Fruit fly (Drosophila melanogaster) whole organism, embryonic: ENCODE data around the gene lilli.

Experiments used
- Aef1 ChIP-seq: fragments of 200-800 bp; sonication (Bioruptor generic); IDR thresholded peaks from 3 replicates; pipeline ENCODE4 v1.3.6; 2022; ENCODE audit warnings: missing biosample characterization, missing genetic modification characterization
- Bdp1 ChIP-seq: fragments of 200-800 bp; sonication (Bioruptor generic); optimal IDR thresholded peaks from 3 replicates; lab custom pipeline; 2016; ENCODE audit warnings: missing biosample characterization, missing genetic modification characterization
- CG11504 ChIP-seq: fragments of 200-800 bp; sonication (Bioruptor generic); optimal IDR thresholded peaks from 3 replicates; lab custom pipeline; 2019; ENCODE audit warnings: missing biosample characterization, mild to moderate bottlenecking, missing genetic modification characterization, moderate library complexity
- CG12942 ChIP-seq: fragments of 200-800 bp; sonication (Bioruptor generic); optimal IDR thresholded peaks from 3 replicates; lab custom pipeline; 2016; ENCODE audit warnings: missing biosample characterization, missing genetic modification characterization
- CG15011 ChIP-seq: fragments of 200-800 bp; sonication (Bioruptor generic); optimal IDR thresholded peaks from 3 replicates; lab custom pipeline; 2018; ENCODE audit warnings: missing biosample characterization, mild to moderate bottlenecking, missing genetic modification characterization
- CG15601 ChIP-seq: fragments of 200-800 bp; sonication (Bioruptor generic); optimal IDR thresholded peaks from 3 replicates; lab custom pipeline; 2019; ENCODE audit warnings: missing biosample characterization, mild to moderate bottlenecking, missing genetic modification characterization, moderate library complexity
- CG1602 ChIP-seq: fragments of 200-800 bp; sonication (Bioruptor generic); optimal IDR thresholded peaks from 3 replicates; lab custom pipeline; 2016; ENCODE audit warnings: missing biosample characterization, missing genetic modification characterization
- CG17568 ChIP-seq: fragments of 200-800 bp; sonication (Bioruptor generic); optimal IDR thresholded peaks from 2 replicates; lab custom pipeline; 2018; ENCODE audit warnings: missing biosample characterization, mild to moderate bottlenecking, missing genetic modification characterization, moderate library complexity
- CG30403 ChIP-seq: fragments of 200-800 bp; sonication (Bioruptor generic); optimal IDR thresholded peaks from 3 replicates; lab custom pipeline; 2016; ENCODE audit warnings: missing biosample characterization, missing genetic modification characterization
- CG32767 ChIP-seq: fragments of 200-800 bp; sonication (Bioruptor generic); IDR thresholded peaks from 2 replicates; pipeline ENCODE4 v1.3.6; 2022; ENCODE audit warnings: missing biosample characterization, missing genetic modification characterization
- CG32772 ChIP-seq: fragments of 200-800 bp; sonication (Bioruptor generic); IDR thresholded peaks from 2 replicates; pipeline ENCODE4 v1.3.6; 2022; ENCODE audit warnings: missing biosample characterization, missing genetic modification characterization
- CG3838 ChIP-seq: fragments of 200-800 bp; sonication (Bioruptor generic); optimal IDR thresholded peaks from 3 replicates; lab custom pipeline; 2016; ENCODE audit warnings: missing biosample characterization, missing genetic modification characterization
- CG4360 ChIP-seq: fragments of 200-800 bp; sonication (Bioruptor generic); IDR thresholded peaks from 2 replicates; pipeline ENCODE4 v1.3.6; 2022; ENCODE audit warnings: missing biosample characterization, missing genetic modification characterization
- CG4424 ChIP-seq: fragments of 200-800 bp; sonication (Bioruptor generic); optimal IDR thresholded peaks from 3 replicates; lab custom pipeline; 2016; ENCODE audit warnings: missing biosample characterization, missing genetic modification characterization
- CG4707 ChIP-seq: fragments of 200-800 bp; sonication (Bioruptor generic); optimal IDR thresholded peaks from 2 replicates; lab custom pipeline; 2018; ENCODE audit warnings: missing biosample characterization, mild to moderate bottlenecking, missing genetic modification characterization, moderate library complexity
- CG4820 ChIP-seq: fragments of 200-800 bp; sonication (Bioruptor generic); optimal IDR thresholded peaks from 3 replicates; lab custom pipeline; 2016; ENCODE audit warnings: missing biosample characterization, missing genetic modification characterization
- CG6654 ChIP-seq: fragments of 200-800 bp; sonication (Bioruptor generic); optimal IDR thresholded peaks from 2 replicates; lab custom pipeline; 2017; ENCODE audit warnings: missing biosample characterization, mild to moderate bottlenecking, missing genetic modification characterization
- CG8281 ChIP-seq: fragments of 200-800 bp; sonication (Bioruptor generic); optimal IDR thresholded peaks from 2 replicates; lab custom pipeline; 2018; ENCODE audit warnings: missing biosample characterization, mild to moderate bottlenecking, missing genetic modification characterization, moderate library complexity
- CG8478 ChIP-seq: fragments of >200 bp; optimal IDR thresholded peaks from 2 replicates; lab custom pipeline; 2018
- CG9215 ChIP-seq: fragments of 200-800 bp; sonication (Bioruptor generic); IDR thresholded peaks from 2 replicates; pipeline ENCODE4 v1.3.6; 2022; ENCODE audit warnings: missing biosample characterization, missing genetic modification characterization
- CTCF ChIP-seq: fragments of 200-800 bp; sonication (Bioruptor generic); optimal IDR thresholded peaks from 2 replicates; lab custom pipeline; 2017; ENCODE audit warnings: missing biosample characterization, mild to moderate bottlenecking, missing genetic modification characterization, moderate library complexity
- Drgx ChIP-seq: fragments of 200-800 bp; sonication (Bioruptor generic); IDR thresholded peaks from 2 replicates; pipeline ENCODE4 v1.3.6; 2022; ENCODE audit warnings: missing biosample characterization, missing genetic modification characterization
- GATAe ChIP-seq: fragments of 200-800 bp; sonication (Bioruptor generic); conservative IDR thresholded peaks from 2 replicates; pipeline ENCODE4 v1.3.6; 2022; ENCODE audit warnings: missing biosample characterization, missing genetic modification characterization
- Gug ChIP-seq: fragments of 200-800 bp; sonication (Bioruptor generic); IDR thresholded peaks from 4 replicates; pipeline ENCODE4 v1.3.6; 2022; ENCODE audit warnings: missing biosample characterization, missing genetic modification characterization
- MTF-1 ChIP-seq: fragments of 200-800 bp; sonication (Bioruptor generic); optimal IDR thresholded peaks from 2 replicates; lab custom pipeline; 2018; ENCODE audit warnings: missing biosample characterization, mild to moderate bottlenecking, missing genetic modification characterization, borderline replicate concordance
- Med ChIP-seq: fragments of 200-800 bp; sonication (Bioruptor generic); peaks from one replicate; lab custom pipeline; 2016; ENCODE audit warnings: missing biosample characterization, missing genetic modification characterization, mild to moderate bottlenecking, inconsistent platforms, moderate library complexity
- Pdp1 ChIP-seq, 2 experiments: fragments of 200-800 bp; sonication (Bioruptor generic); optimal IDR thresholded peaks; 3 replicates each; lab custom pipeline; 2016; ENCODE audit warnings: missing biosample characterization in 2 of 2, missing genetic modification characterization in 2 of 2, mild to moderate bottlenecking in 1 of 2, moderate library complexity in 1 of 2
- Trl ChIP-seq, 3 experiments: fragments of >200 bp in 2 of 3; fragments of 200-800 bp in 1 of 3; sonication (Bioruptor generic) in 1 of 3; optimal IDR thresholded peaks; 2 replicates in 1 of 3; 3 replicates in 2 of 3; lab custom pipeline; 2016 to 2017; ENCODE audit warnings: missing biosample characterization in 1 of 3, missing genetic modification characterization in 1 of 3
- Xrp1 ChIP-seq: fragments of 200-800 bp; sonication (Bioruptor generic); IDR thresholded peaks from 2 replicates; pipeline ENCODE4 v1.3.6; 2022; ENCODE audit warnings: missing biosample characterization, missing genetic modification characterization
- aop ChIP-seq: fragments of 200-800 bp; sonication (Bioruptor generic); IDR thresholded peaks from 2 replicates; pipeline ENCODE4 v1.3.6; 2022; ENCODE audit warnings: missing biosample characterization, missing genetic modification characterization
- bbx ChIP-seq: fragments of 200-800 bp; sonication (Bioruptor generic); IDR thresholded peaks from 2 replicates; pipeline ENCODE4 v1.3.6; 2022; ENCODE audit warnings: missing biosample characterization, missing genetic modification characterization; ENCODE audit not compliant: partially characterized antibody
- bcd ChIP-seq: fragments of 200-800 bp; sonication (Bioruptor generic); optimal IDR thresholded peaks from 2 replicates; lab custom pipeline; 2017; ENCODE audit warnings: missing biosample characterization, mild to moderate bottlenecking, missing genetic modification characterization
- cad ChIP-seq: fragments of >200 bp; optimal IDR thresholded peaks from 2 replicates; lab custom pipeline; 2017; ENCODE audit warnings: missing biosample characterization, missing genetic modification characterization
- cg ChIP-seq: fragments of 200-800 bp; sonication (Bioruptor generic); optimal IDR thresholded peaks from 3 replicates; lab custom pipeline; 2019; ENCODE audit warnings: missing biosample characterization, mild to moderate bottlenecking, missing genetic modification characterization, moderate library complexity
- chinmo ChIP-seq: fragments of 200-800 bp; sonication (Bioruptor generic); IDR thresholded peaks from 4 replicates; pipeline ENCODE4 v1.3.6; 2022; ENCODE audit warnings: missing biosample characterization, missing genetic modification characterization; ENCODE audit not compliant: partially characterized antibody
- crol ChIP-seq: fragments of 200-800 bp; sonication (Bioruptor generic); IDR thresholded peaks from 2 replicates; pipeline ENCODE4 v1.3.6; 2022; ENCODE audit warnings: missing biosample characterization, missing genetic modification characterization
- grau ChIP-seq: fragments of 200-800 bp; optimal IDR thresholded peaks from 3 replicates; lab custom pipeline; 2019; ENCODE audit warnings: missing biosample characterization, mild to moderate bottlenecking, missing genetic modification characterization, moderate library complexity
- lov ChIP-seq, 2 experiments: fragments of 200-800 bp in 1 of 2; fragments of >200 bp in 1 of 2; sonication (Bioruptor generic) in 1 of 2; IDR thresholded peaks in 1 of 2; optimal IDR thresholded peaks in 1 of 2; 2 replicates in 1 of 2; 3 replicates in 1 of 2; pipeline versions ENCODE4 v1.3.6 to Lab custom; 2017 to 2022; ENCODE audit warnings: missing biosample characterization in 1 of 2, missing genetic modification characterization in 1 of 2
- peb ChIP-seq: fragments of 200-800 bp; sonication (Bioruptor generic); IDR thresholded peaks from 2 replicates; pipeline ENCODE4 v1.3.6; 2022; ENCODE audit warnings: missing biosample characterization, missing genetic modification characterization
- pita ChIP-seq: fragments of 200-800 bp; sonication (Bioruptor generic); optimal IDR thresholded peaks from 2 replicates; lab custom pipeline; 2017; ENCODE audit warnings: missing biosample characterization, mild to moderate bottlenecking, missing genetic modification characterization
- prd ChIP-seq, 3 experiments: fragments of >200 bp in 2 of 3; fragments of 200-800 bp in 1 of 3; sonication (Bioruptor generic) in 1 of 3; optimal IDR thresholded peaks in 2 of 3; IDR thresholded peaks in 1 of 3; 2 replicates in 2 of 3; 3 replicates in 1 of 3; pipeline versions ENCODE4 v1.3.6 to Lab custom; 2017 to 2022; ENCODE audit warnings: missing biosample characterization in 1 of 3, missing genetic modification characterization in 1 of 3
- ranshi ChIP-seq: fragments of 200-800 bp; sonication (Bioruptor generic); IDR thresholded peaks from 2 replicates; pipeline ENCODE4 v1.3.6; 2022; ENCODE audit warnings: missing biosample characterization, missing genetic modification characterization
- sens ChIP-seq: fragments of 200-800 bp; sonication (Bioruptor generic); peaks from one replicate; lab custom pipeline; 2016; ENCODE audit warnings: missing biosample characterization, missing genetic modification characterization
- sens-2 ChIP-seq: fragments of 200-800 bp; sonication (Bioruptor generic); IDR thresholded peaks from 2 replicates; pipeline ENCODE4 v1.3.6; 2022; ENCODE audit warnings: missing biosample characterization, missing genetic modification characterization
- sna ChIP-seq: fragments of 200-800 bp; sonication (Bioruptor generic); IDR thresholded peaks from 2 replicates; pipeline ENCODE4 v1.3.6; 2022; ENCODE audit warnings: missing biosample characterization, missing genetic modification characterization; ENCODE audit not compliant: partially characterized antibody
- zen ChIP-seq: fragments of 200-800 bp; sonication (Bioruptor generic); optimal IDR thresholded peaks from 3 replicates; lab custom pipeline; 2018; ENCODE audit warnings: missing biosample characterization, mild to moderate bottlenecking, missing genetic modification characterization, moderate library complexity

lilli gene

DNA sequence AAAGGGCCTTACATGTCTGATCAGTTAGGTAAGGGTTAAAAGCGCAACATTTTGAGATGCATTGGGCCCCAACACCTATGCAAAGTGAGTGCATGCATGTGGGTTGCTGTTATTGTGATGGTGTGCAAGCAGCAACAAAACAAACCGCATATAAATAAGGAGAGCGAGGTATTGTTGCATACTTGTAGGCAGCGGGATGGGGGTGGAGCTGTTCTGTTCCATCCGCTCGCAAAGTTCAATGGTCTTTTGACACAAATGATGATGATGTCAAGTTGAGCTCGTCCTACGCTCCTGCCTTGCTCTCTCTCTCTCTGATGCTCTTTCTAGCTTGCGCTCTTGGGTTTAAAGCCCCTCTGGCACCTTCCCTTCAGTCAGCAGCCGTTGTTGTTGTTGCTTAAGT lies 69.9 kb downstream of the lilli start:
- TF ChIP-seq CG17568 (GFP tag; lab: Kevin White, UChicago): no peak
- TF ChIP-seq GATAe (GFP tag; lab: Robert Waterston, UW): no peak
- peak; percentile 27; the same call in 1 of the 2 replicates for TF ChIP-seq crol (GFP tag; lab: Robert Waterston, UW)
- TF ChIP-seq CG4360 (GFP tag; lab: Robert Waterston, UW): peak; percentile 79
- no peak for TF ChIP-seq sens-2
- peak; percentile 51 for TF ChIP-seq cg (GFP tag; lab: Kevin White, UChicago)
- no peak for TF ChIP-seq Aef1
- peak; percentile 3 for TF ChIP-seq Med (GFP tag; lab: Kevin White, UChicago)
- peak; percentile 82 for TF ChIP-seq CG6654 (GFP tag; lab: Kevin White, UChicago)
- TF ChIP-seq Trl (optimal IDR thresholded peaks at IDR 0.05; lab: Kevin White, UChicago): peak; percentile 45 to 55
- TF ChIP-seq Trl (GFP tag; optimal IDR thresholded peaks at IDR 0.05; lab: Kevin White, UChicago): no peak
- peak; percentile 19 for TF ChIP-seq CG8478 (lab: Kevin White, UChicago)
- TF ChIP-seq CG9215 (GFP tag; lab: Robert Waterston, UW): no peak
- TF ChIP-seq bbx (GFP tag; lab: Robert Waterston, UW): no peak
- peak; percentile 33; the same call in 1 of the 4 replicates for TF ChIP-seq chinmo (GFP tag; lab: Robert Waterston, UW)
- TF ChIP-seq, all 482 proteins: peak for 8

DNA sequence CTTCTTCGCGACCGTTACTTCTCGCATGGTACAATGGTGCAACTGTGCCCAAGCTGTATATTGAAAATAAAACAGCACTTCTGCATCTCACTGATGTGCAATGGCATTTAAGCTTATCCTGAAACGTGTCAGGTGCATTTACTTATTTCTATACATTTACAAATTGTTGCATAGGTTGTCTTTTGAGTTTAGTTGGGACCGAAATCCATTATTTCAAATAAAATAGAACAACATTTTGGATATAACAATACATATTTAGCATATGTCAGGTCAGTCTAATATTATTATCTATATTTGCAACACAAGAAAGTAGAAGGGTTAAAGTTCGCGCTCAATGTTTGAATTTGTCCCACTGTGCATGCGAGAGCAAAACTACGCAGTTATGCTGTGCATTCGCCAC lies 70.6 kb downstream of the lilli start:
- TF ChIP-seq sna (GFP tag; lab: Robert Waterston, UW): no peak
- TF ChIP-seq prd (optimal IDR thresholded peaks at IDR 0.05; lab: Kevin White, UChicago): no peak
- no peak for TF ChIP-seq prd (GFP tag; IDR thresholded peaks at IDR 0.05; lab: Robert Waterston, UW)
- TF ChIP-seq MTF-1: no peak
- 0 out of 2 replicates have a peak, but pooled peaks have one; percentile 11 for TF ChIP-seq Drgx
- no peak for TF ChIP-seq Bdp1 (GFP tag; lab: Kevin White, UChicago)
- no peak for TF ChIP-seq CG11504 (tag; lab: Kevin White, UChicago)
- TF ChIP-seq lov (optimal IDR thresholded peaks at IDR 0.05; lab: Kevin White, UChicago): no peak
- no peak for TF ChIP-seq lov (GFP tag; IDR thresholded peaks at IDR 0.05; lab: Robert Waterston, UW)
- TF ChIP-seq CG32767: no peak
- TF ChIP-seq cad (GFP tag; lab: Kevin White, UChicago): no peak
- no peak for TF ChIP-seq CG3838 (GFP tag; lab: Kevin White, UChicago)
- peak; percentile 75 for TF ChIP-seq sens (GFP tag; lab: Kevin White, UChicago)

DNA sequence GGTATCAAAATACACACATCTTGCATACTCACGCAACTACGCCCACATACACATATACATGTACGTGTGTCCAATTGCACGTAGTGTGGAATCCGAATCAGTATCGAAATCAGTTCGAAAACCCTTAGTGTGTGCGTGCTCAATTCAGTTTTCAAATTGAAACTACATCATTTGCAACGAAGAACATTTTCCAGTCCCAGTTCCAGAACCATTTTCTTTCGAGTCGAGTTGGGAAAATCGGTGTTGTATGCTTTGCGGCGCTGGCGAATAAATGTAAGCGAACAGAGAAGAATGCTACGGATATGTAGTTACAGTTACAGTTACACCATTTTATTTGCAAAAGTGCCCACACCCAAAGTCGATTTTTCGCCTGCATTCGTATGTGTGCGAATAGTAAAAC lies 71.3 kb downstream of the lilli start:
- peak; percentile 36 for TF ChIP-seq cg (GFP tag; lab: Kevin White, UChicago)
- no peak for TF ChIP-seq aop
- TF ChIP-seq grau: no peak
- peak; percentile 25 for TF ChIP-seq CTCF (GFP tag; lab: Kevin White, UChicago)
- peak; percentile 15 for TF ChIP-seq CG8478 (lab: Kevin White, UChicago)
- TF ChIP-seq CG15601 (tag; lab: Kevin White, UChicago): peak; percentile 76
- no peak for TF ChIP-seq CG15011 (GFP tag; lab: Kevin White, UChicago)
- peak; percentile 23 for TF ChIP-seq pita (GFP tag; lab: Kevin White, UChicago)
- TF ChIP-seq CG12942: no peak

- TF ChIP-seq CG4820 (peak; percentile 63), Pdp1 (GFP tag; optimal IDR thresholded peaks at IDR 0.05; lab: Kevin White, UChicago) (peak; percentile 39 to 41), zen (tag; lab: Kevin White, UChicago) (peak; percentile 10), peb (peak; percentile 47; the same call in 1 of the 2 replicates), Gug (GFP tag; lab: Robert Waterston, UW) (peak; percentile 14; the same call in 2 of the 4 replicates), Xrp1 (peak; percentile 59; the same call in 1 of the 2 replicates), bcd (GFP tag; lab: Kevin White, UChicago) (peak; percentile 45), CG30403 (peak; percentile 64), ranshi (peak; percentile 18; the same call in 1 of the 2 replicates), CG8281 (tag; lab: Kevin White, UChicago) (peak; percentile 12), CG32772 (GFP tag; lab: Robert Waterston, UW) (0 out of 2 replicates have a peak, but pooled peaks have one; percentile 23), CG4424 (GFP tag; lab: Kevin White, UChicago) (peak; percentile 64), CG4707 (GFP tag; lab: Kevin White, UChicago) (no peak), CG1602 (GFP tag; lab: Kevin White, UChicago) (peak; percentile 32)
These were observed 71.9 kb downstream of the lilli start for dm6 chr2L:2957547-2958174.
